Worm (Caenorhabditis elegans): ENCODE measurements around the gene fbxb-19.

DNA sequence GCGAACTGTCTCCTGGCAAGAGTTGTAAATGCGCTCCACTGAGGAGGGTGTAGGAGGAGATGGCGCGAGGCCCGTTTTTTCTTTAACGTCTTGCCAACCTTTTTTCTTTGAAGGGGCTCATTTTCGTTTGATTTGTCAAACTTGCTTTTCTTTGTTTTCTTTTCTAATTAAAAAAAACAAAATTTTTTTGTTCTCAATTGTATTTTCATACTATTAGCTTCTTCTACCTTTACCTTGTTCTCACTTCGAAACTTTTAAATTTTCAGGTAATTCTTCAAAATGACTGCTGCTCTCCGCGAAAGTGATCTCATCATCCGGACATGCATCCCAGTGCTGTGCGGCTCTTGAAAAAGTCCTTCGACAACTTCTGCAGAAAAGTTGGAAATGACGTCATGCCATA lies 21.0 kb upstream of the fbxb-19 start, which contains the start of gene fbxa-184:
- no peak for TF ChIP-seq mdl-1 (tag; optimal IDR thresholded peaks at IDR 0.05)
- no peak for TF ChIP-seq zag-1 (tag; optimal IDR thresholded peaks at IDR 0.05)
- TF ChIP-seq nhr-23 (tag; optimal IDR thresholded peaks at IDR 0.05) = no peak
- TF ChIP-seq snpc-4 (tag; optimal IDR thresholded peaks at IDR 0.05) = no peak
- no peak for TF ChIP-seq ZK546.5 (tag; optimal IDR thresholded peaks at IDR 0.05)
- TF ChIP-seq ama-1 (optimal IDR thresholded peaks at IDR 0.05) = no peak
- no peak for TF ChIP-seq blmp-1 (tag; optimal IDR thresholded peaks at IDR 0.05; ENCODE audit: insufficient read depth)

Measured in whole organism, L2 larva.